Worm (Caenorhabditis elegans) whole organism, mixed stage, embryonic: Measurements from ENCODE around the gene cutl-18.
A peak's percentile ranks its signal among the peaks of the same experiment; 100 is the strongest.

ENCODE experiments used
- M03D4.4 ChIP-seq: sonication (generic microtip); optimal IDR thresholded peaks from 2 replicates; lab custom pipeline; 2017; ENCODE audit warnings: mild to moderate bottlenecking, missing genetic modification characterization, missing compliant biosample characterization
- blmp-1 ChIP-seq: fragments of 150-350 bp; optimal IDR thresholded peaks from 2 replicates; lab custom pipeline; 2014; ENCODE audit warnings: missing biosample characterization, missing genetic modification characterization
- elt-1 ChIP-seq: sonication (generic microtip); optimal IDR thresholded peaks from 2 replicates; lab custom pipeline; 2017; ENCODE audit warnings: missing genetic modification characterization, mild to moderate bottlenecking, missing compliant biosample characterization, antibody characterized with exemption, moderate library complexity, borderline replicate concordance; ENCODE audit not compliant: insufficient read depth
- mab-5 ChIP-seq: fragments of 150-350 bp; optimal IDR thresholded peaks from 2 replicates; lab custom pipeline; 2014; ENCODE audit warnings: missing biosample characterization, missing genetic modification characterization
- nhr-2 ChIP-seq: fragments of 150-350 bp; optimal IDR thresholded peaks from 2 replicates; lab custom pipeline; 2014; ENCODE audit warnings: missing biosample characterization, missing genetic modification characterization
- nhr-237 ChIP-seq: fragments of 150-350 bp; optimal IDR thresholded peaks from 2 replicates; lab custom pipeline; 2014; ENCODE audit warnings: missing biosample characterization, missing genetic modification characterization
- nhr-76 ChIP-seq: sonication (generic microtip); optimal IDR thresholded peaks from 2 replicates; lab custom pipeline; 2017; ENCODE audit warnings: missing biosample characterization, missing genetic modification characterization
- pha-4 ChIP-seq: fragments of 150-350 bp; optimal IDR thresholded peaks from 2 replicates; lab custom pipeline; 2018; ENCODE audit warnings: missing biosample characterization, missing genetic modification reagents, missing genetic modification characterization
- snpc-4 ChIP-seq: fragments of 150-350 bp; optimal IDR thresholded peaks from 2 replicates; lab custom pipeline; 2014; ENCODE audit warnings: missing biosample characterization, missing genetic modification characterization
- unc-39 ChIP-seq: fragments of 150-350 bp; optimal IDR thresholded peaks from 2 replicates; lab custom pipeline; 2014; ENCODE audit warnings: missing biosample characterization, missing genetic modification characterization
- unc-62 ChIP-seq: fragments of 150-350 bp; optimal IDR thresholded peaks from 2 replicates; lab custom pipeline; 2014; ENCODE audit warnings: missing biosample characterization, missing genetic modification reagents, missing genetic modification characterization

- TF ChIP-seq M03D4.4 (tag; lab: Kevin White, UChicago): no peak
- TF ChIP-seq nhr-237 (tag; lab: Kevin White, UChicago): no peak
- no peak for TF ChIP-seq nhr-76 (tag; lab: Kevin White, UChicago)
- TF ChIP-seq unc-62 (GFP tag; lab: Kevin White, UChicago): no peak
- no peak for TF ChIP-seq pha-4 (tag; lab: Kevin White, UChicago)
- no peak for TF ChIP-seq elt-1 (tag; lab: Kevin White, UChicago)
- no peak for TF ChIP-seq unc-39 (tag; lab: Kevin White, UChicago)
- no peak for TF ChIP-seq mab-5 (tag; lab: Kevin White, UChicago)
- TF ChIP-seq nhr-2 (tag; lab: Kevin White, UChicago): peak; percentile 10
- TF ChIP-seq blmp-1 (tag; lab: Kevin White, UChicago): no peak
- TF ChIP-seq snpc-4: no peak
These were observed 28.2 kb upstream of the cutl-18 start for ce11 chrV:11344816-11345336.
